Worm (Caenorhabditis elegans): ENCODE data around the gene F56B3.4.

ce11 chrIV:842095-842494 lies 48.0 kb upstream of the F56B3.4 start, which contains the start of gene Y55F3BR.6:
- TF ChIP-seq elt-3 (tag; optimal IDR thresholded peaks at IDR 0.05) (no peak), unc-39 (tag; optimal IDR thresholded peaks at IDR 0.05) (no peak), snpc-4 (tag; optimal IDR thresholded peaks at IDR 0.05) (no peak)
